Worm (Caenorhabditis elegans): Measurements from ENCODE around the gene F57H12.6.
A peak's percentile ranks its signal among the peaks of the same experiment; 100 is the strongest.

F57H12.6 gene

DNA sequence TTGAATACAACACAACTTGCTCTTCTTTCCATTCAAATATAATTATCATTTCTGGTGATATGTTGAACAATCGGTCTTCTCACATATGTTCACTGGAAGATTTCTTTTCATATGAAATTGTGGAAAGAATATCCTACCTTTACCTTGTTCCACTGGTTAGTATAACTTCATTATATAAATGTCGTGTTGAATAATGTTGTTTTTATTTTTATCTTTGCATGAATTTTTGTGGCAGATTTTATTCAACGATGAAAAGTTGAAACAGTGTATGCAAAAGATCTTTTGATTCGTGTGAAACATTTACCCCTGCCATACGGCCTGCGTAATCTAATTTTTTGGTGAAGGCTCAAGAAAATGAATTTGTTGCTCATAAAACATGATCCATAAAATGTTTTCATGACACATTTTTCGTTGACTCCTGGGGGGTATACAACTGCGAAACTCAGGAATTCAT is 14.2 kb downstream of the F57H12.6 start:
- TF ChIP-seq ceh-20 (GFP tag; IDR thresholded peaks at IDR 0.05) (no peak), cey-2 (tag; optimal IDR thresholded peaks at IDR 0.05; ENCODE audit: borderline replicate concordance, insufficient read depth) (no peak), Y5F2A.4 (GFP tag; optimal IDR thresholded peaks at IDR 0.05) (peak; percentile 26), lin-38 (GFP tag; IDR thresholded peaks at IDR 0.05) (peak; percentile 75), Y105C5A.15 (GFP tag; IDR thresholded peaks at IDR 0.05) (0 out of 2 replicates have a peak, but pooled peaks have one; percentile 64), daf-12 (tag; optimal IDR thresholded peaks at IDR 0.05) (no peak), lin-13 (GFP tag; optimal IDR thresholded peaks at IDR 0.05) (peak; percentile 27), F49E8.2 (tag; optimal IDR thresholded peaks at IDR 0.05; ENCODE audit: borderline replicate concordance) (peak; percentile 94), nhr-237 (tag; optimal IDR thresholded peaks at IDR 0.05) (no peak), zag-1 (tag; optimal IDR thresholded peaks at IDR 0.05) (no peak), gei-8 (GFP tag; optimal IDR thresholded peaks at IDR 0.05) (peak; percentile 6), dpl-1 (GFP tag; optimal IDR thresholded peaks at IDR 0.05) (no peak), php-3 (GFP tag; IDR thresholded peaks at IDR 0.05) (no peak), ama-1 (optimal IDR thresholded peaks at IDR 0.05) (peak; percentile 49), daf-8 (GFP tag; IDR thresholded peaks at IDR 0.05) (no peak), Y75B8A.6 (GFP tag; IDR thresholded peaks at IDR 0.05) (no peak), lin-29 (GFP tag; IDR thresholded peaks at IDR 0.05) (no peak), dmd-8 (GFP tag; IDR thresholded peaks at IDR 0.05) (0 out of 2 replicates have a peak, but pooled peaks have one; percentile 21), ZK546.5 (tag; optimal IDR thresholded peaks at IDR 0.05) (no peak), pha-4 (GFP tag; IDR thresholded peaks at IDR 0.05) (peak; percentile 67; the same call in 1 of the 2 replicates), pha-4 (tag; optimal IDR thresholded peaks at IDR 0.05) (no peak), snpc-1.2 (GFP tag; IDR thresholded peaks at IDR 0.05) (peak; percentile 75; the same call in 1 of the 2 replicates), duxl-1 (tag; optimal IDR thresholded peaks at IDR 0.05; ENCODE audit: poor library complexity) (peak; percentile 60), zip-2 (tag; optimal IDR thresholded peaks at IDR 0.05) (no peak), Y48G9A.11 (GFP tag; IDR thresholded peaks at IDR 0.05) (0 out of 2 replicates have a peak, but pooled peaks have one; percentile 48), nhr-111 (GFP tag; optimal IDR thresholded peaks at IDR 0.05) (no peak), arid-1 (GFP tag; conservative IDR thresholded peaks at IDR 0.05) (peak; percentile 52; the same call in 1 of the 2 replicates), ctbp-1 (GFP tag; IDR thresholded peaks at IDR 0.05) (peak; percentile 28; the same call in 1 of the 2 replicates), ces-1 (GFP tag; optimal IDR thresholded peaks at IDR 0.05) (no peak), spr-1 (tag; optimal IDR thresholded peaks at IDR 0.05) (no peak), unc-130 (GFP tag; optimal IDR thresholded peaks at IDR 0.05) (peak; percentile 73)

DNA sequence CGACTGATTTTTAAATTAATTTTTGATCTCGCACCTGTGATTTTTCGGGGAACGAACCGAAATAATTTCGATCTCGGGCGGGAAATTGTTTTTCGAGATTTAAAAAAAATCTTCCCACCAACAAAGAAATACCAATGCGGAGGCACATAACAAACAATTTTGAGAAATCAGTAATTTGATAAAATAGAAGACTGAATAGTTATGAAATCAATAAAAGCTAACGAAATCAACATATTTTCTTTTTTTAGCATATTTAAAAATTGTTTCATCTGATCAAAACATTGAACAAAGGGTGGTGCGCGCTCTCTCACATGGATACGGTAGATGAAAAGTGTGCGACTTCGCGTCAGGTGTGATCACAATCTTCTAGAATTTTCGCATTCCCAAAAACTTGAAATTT is 18.0 kb downstream of the F57H12.6 start:
- TF ChIP-seq nhr-102 (tag; optimal IDR thresholded peaks at IDR 0.05) (no peak), unc-130 (GFP tag; optimal IDR thresholded peaks at IDR 0.05) (peak; percentile 75), lin-38 (GFP tag; IDR thresholded peaks at IDR 0.05) (peak; percentile 30; the same call in 1 of the 2 replicates), Y48G9A.11 (GFP tag; IDR thresholded peaks at IDR 0.05) (peak; percentile 67), Y105C5A.15 (GFP tag; IDR thresholded peaks at IDR 0.05) (no peak), lsy-2 (tag; optimal IDR thresholded peaks at IDR 0.05) (peak in 1 of 2 experiments; percentile 26), F49E8.2 (tag; optimal IDR thresholded peaks at IDR 0.05; ENCODE audit: borderline replicate concordance) (peak; percentile 34)

DNA sequence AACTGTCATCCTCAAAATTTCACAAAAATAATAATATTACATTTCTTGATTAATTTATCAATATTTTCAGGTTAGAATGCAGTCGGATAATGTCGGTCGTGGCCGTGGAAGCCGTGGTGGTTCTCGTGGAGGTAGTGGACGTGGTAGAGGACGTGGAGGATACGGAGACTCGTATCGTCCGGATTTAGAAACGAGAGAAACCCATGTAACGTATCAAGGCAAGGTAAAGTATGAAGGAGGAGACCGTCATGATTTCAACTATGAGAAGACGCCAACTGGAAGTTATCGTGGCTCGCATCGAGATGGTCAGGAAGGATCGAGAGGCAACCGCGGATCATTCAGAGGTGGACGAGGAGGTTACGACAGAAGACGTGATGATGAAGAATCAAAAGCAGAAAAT is 18.6 kb downstream of the F57H12.6 start, which contains the start of gene frpr-10:
Gene frpr-10, plus strand, starts transcription at position 301 of the 400 bp plus-strand sequence.
- TF ChIP-seq set-16 (GFP tag; IDR thresholded peaks at IDR 0.05) (0 out of 2 replicates have a peak, but pooled peaks have one; percentile 14), egl-43 (GFP tag; IDR thresholded peaks at IDR 0.05) (0 out of 2 replicates have a peak, but pooled peaks have one; percentile 27), unc-62 (GFP tag; optimal IDR thresholded peaks at IDR 0.05 in 1 of 2) (peak in 1 of 2 experiments; percentile 45), unc-62 (tag; optimal IDR thresholded peaks at IDR 0.05) (no peak), ztf-7 (tag; optimal IDR thresholded peaks at IDR 0.05) (no peak)
